Worm (Caenorhabditis elegans): ENCODE measurements around the gene ZK105.14.

ce11 chrV:7737710-7738109 lies 15.9 kb upstream of the ZK105.14 start, which contains the start of gene srr-9:
- TF ChIP-seq elt-2 (tag; optimal IDR thresholded peaks at IDR 0.05): no peak
- no peak for TF ChIP-seq lir-3 (tag; optimal IDR thresholded peaks at IDR 0.05; ENCODE audit: poor library complexity)
- TF ChIP-seq nhr-12 (tag; optimal IDR thresholded peaks at IDR 0.05): no peak
- TF ChIP-seq skn-1 (tag; optimal IDR thresholded peaks at IDR 0.05): no peak
- TF ChIP-seq dsc-1 (tag; optimal IDR thresholded peaks at IDR 0.05): no peak
- TF ChIP-seq nhr-71 (tag; optimal IDR thresholded peaks at IDR 0.05): no peak
- no peak for TF ChIP-seq ama-1 (optimal IDR thresholded peaks at IDR 0.05)
- TF ChIP-seq lin-39 (tag; optimal IDR thresholded peaks at IDR 0.05): no peak
- TF ChIP-seq isw-1 (GFP tag; IDR thresholded peaks at IDR 0.05): no peak
- TF ChIP-seq unc-30 (tag; optimal IDR thresholded peaks at IDR 0.05): no peak
- TF ChIP-seq lin-13 (GFP tag; optimal IDR thresholded peaks at IDR 0.05): no peak
- TF ChIP-seq nhr-19 (GFP tag; conservative IDR thresholded peaks at IDR 0.05): no peak
- TF ChIP-seq ztf-4 (tag; optimal IDR thresholded peaks at IDR 0.05): no peak
- TF ChIP-seq aly-2 (tag; optimal IDR thresholded peaks at IDR 0.05): no peak

Measured in whole organism, L1 larva.